Fruit fly (Drosophila melanogaster): ENCODE results near the gene Cdc37.

Cdc37 gene

dm6 chr3L:1794943-1795696 is at the start of gene Cdc37, which contains the start of the genes alpha-Spec and dlt:
Cdc37 (plus strand) TSS chr3L:1795392.
alpha-Spec (minus strand) TSS chr3L:1795328.
dlt (minus strand) TSS chr3L:1795328.
- TF ChIP-seq insv (optimal IDR thresholded peaks at IDR 0.05) (no peak), h (optimal IDR thresholded peaks at IDR 0.05) (no peak), psq (optimal IDR thresholded peaks at IDR 0.05) (no peak), ttk (optimal IDR thresholded peaks at IDR 0.05) (no peak), Sin3A (optimal IDR thresholded peaks at IDR 0.05) (no peak), Myc (optimal IDR thresholded peaks at IDR 0.05) (no peak)

dm6 chr3L:1745432-1745831 is 49.8 kb upstream of the Cdc37 start:
- TF ChIP-seq Myc (optimal IDR thresholded peaks at IDR 0.05), result no peak

- TF ChIP-seq insv (optimal IDR thresholded peaks at IDR 0.05), result no peak
- no peak for TF ChIP-seq h (optimal IDR thresholded peaks at IDR 0.05)
- TF ChIP-seq psq (optimal IDR thresholded peaks at IDR 0.05), result no peak
- no peak for TF ChIP-seq ttk (optimal IDR thresholded peaks at IDR 0.05)
- no peak for TF ChIP-seq Myc (optimal IDR thresholded peaks at IDR 0.05)
- TF ChIP-seq Sin3A (optimal IDR thresholded peaks at IDR 0.05), result no peak
Measured at dm6 chr3L:1746338-1747199, 48.6 kb upstream of the Cdc37 start, which contains the start of gene CG13921. CG13921 (plus strand) TSS chr3L:1746907.

- TF ChIP-seq insv (optimal IDR thresholded peaks at IDR 0.05) (no peak), ttk (optimal IDR thresholded peaks at IDR 0.05) (no peak), Sin3A (optimal IDR thresholded peaks at IDR 0.05) (no peak), h (optimal IDR thresholded peaks at IDR 0.05) (no peak), psq (optimal IDR thresholded peaks at IDR 0.05) (no peak), Myc (optimal IDR thresholded peaks at IDR 0.05) (no peak)
Measured at dm6 chr3L:1748218-1748617, 47.0 kb upstream of the Cdc37 start.

- TF ChIP-seq Myc (optimal IDR thresholded peaks at IDR 0.05) (no peak), insv (optimal IDR thresholded peaks at IDR 0.05) (no peak), h (optimal IDR thresholded peaks at IDR 0.05) (no peak), ttk (optimal IDR thresholded peaks at IDR 0.05) (no peak), psq (optimal IDR thresholded peaks at IDR 0.05) (no peak), Sin3A (optimal IDR thresholded peaks at IDR 0.05) (no peak)
Measured at dm6 chr3L:1754262-1754661, 40.9 kb upstream of the Cdc37 start.

- TF ChIP-seq ttk (optimal IDR thresholded peaks at IDR 0.05), result no peak
Measured at dm6 chr3L:1754935-1755334, 40.3 kb upstream of the Cdc37 start.

- TF ChIP-seq Myc (optimal IDR thresholded peaks at IDR 0.05) (no peak), h (optimal IDR thresholded peaks at IDR 0.05) (no peak), psq (optimal IDR thresholded peaks at IDR 0.05) (no peak), insv (optimal IDR thresholded peaks at IDR 0.05) (no peak), ttk (optimal IDR thresholded peaks at IDR 0.05) (no peak), Sin3A (optimal IDR thresholded peaks at IDR 0.05) (no peak)
Measured at dm6 chr3L:1755458-1755984, 39.7 kb upstream of the Cdc37 start, which contains the start of gene Cht2. Cht2 (minus strand) TSS chr3L:1755934.

dm6 chr3L:1756143-1756542 is 39.0 kb upstream of the Cdc37 start, which contains the start of gene CG8001:
CG8001 (plus strand) TSS chr3L:1756159.
- no peak for TF ChIP-seq h (optimal IDR thresholded peaks at IDR 0.05)
- TF ChIP-seq psq (optimal IDR thresholded peaks at IDR 0.05), result no peak
- no peak for TF ChIP-seq Myc (optimal IDR thresholded peaks at IDR 0.05)
- no peak for TF ChIP-seq ttk (optimal IDR thresholded peaks at IDR 0.05)
- no peak for TF ChIP-seq Sin3A (optimal IDR thresholded peaks at IDR 0.05)
- TF ChIP-seq insv (optimal IDR thresholded peaks at IDR 0.05), result no peak

- no peak for TF ChIP-seq h (optimal IDR thresholded peaks at IDR 0.05)
- no peak for TF ChIP-seq Myc (optimal IDR thresholded peaks at IDR 0.05)
- no peak for TF ChIP-seq ttk (optimal IDR thresholded peaks at IDR 0.05)
- TF ChIP-seq insv (optimal IDR thresholded peaks at IDR 0.05), result no peak
- TF ChIP-seq Sin3A (optimal IDR thresholded peaks at IDR 0.05), result no peak
- TF ChIP-seq psq (optimal IDR thresholded peaks at IDR 0.05), result no peak
Measured at dm6 chr3L:1771658-1772057, 23.5 kb upstream of the Cdc37 start, which contains the start of gene Dhc62B. Dhc62B (minus strand) TSS chr3L:1771758.

dm6 chr3L:1772593-1772992 is 22.6 kb upstream of the Cdc37 start:
- no peak for TF ChIP-seq psq (optimal IDR thresholded peaks at IDR 0.05)
- no peak for TF ChIP-seq Sin3A (optimal IDR thresholded peaks at IDR 0.05)
- no peak for TF ChIP-seq insv (optimal IDR thresholded peaks at IDR 0.05)
- no peak for TF ChIP-seq Myc (optimal IDR thresholded peaks at IDR 0.05)
- TF ChIP-seq h (optimal IDR thresholded peaks at IDR 0.05), result no peak
- no peak for TF ChIP-seq ttk (optimal IDR thresholded peaks at IDR 0.05)

- TF ChIP-seq h (optimal IDR thresholded peaks at IDR 0.05) (no peak), ttk (optimal IDR thresholded peaks at IDR 0.05) (no peak), psq (optimal IDR thresholded peaks at IDR 0.05) (no peak), insv (optimal IDR thresholded peaks at IDR 0.05) (no peak), Myc (optimal IDR thresholded peaks at IDR 0.05) (no peak), Sin3A (optimal IDR thresholded peaks at IDR 0.05) (no peak)
Measured at dm6 chr3L:1774713-1775648, 20.2 kb upstream of the Cdc37 start, which contains the start of the genes CG13933 and PolD2. CG13933 (minus strand) TSS chr3L:1775147. PolD2 (plus strand) TSS chr3L:1775633.
